Fruit fly (Drosophila melanogaster): Measurements from ENCODE around the gene Gr64c.

Gr64c gene

dm6 chr3L:4040247-4040925 is 12.0 kb downstream of the Gr64c start, which contains the start of the genes CG11593 and Rcd5 (continued):
- no peak for TF ChIP-seq Jarid2 (GFP tag; optimal IDR thresholded peaks at IDR 0.05)
- TF ChIP-seq tgo (GFP tag; IDR thresholded peaks at IDR 0.05): peak; percentile 84
- TF ChIP-seq D19A (tag; optimal IDR thresholded peaks at IDR 0.05): no peak
- TF ChIP-seq psq (GFP tag; optimal IDR thresholded peaks at IDR 0.05): peak; percentile 16
- TF ChIP-seq Doc3 (GFP tag; IDR thresholded peaks at IDR 0.05; ENCODE audit: partially characterized antibody): no peak
- TF ChIP-seq Fer1 (GFP tag; optimal IDR thresholded peaks at IDR 0.05): no peak
- TF ChIP-seq CG18619 (GFP tag; optimal IDR thresholded peaks at IDR 0.05): peak; percentile 64
- TF ChIP-seq CG17802 (tag; optimal IDR thresholded peaks at IDR 0.05): peak; percentile 37
- peak; percentile 77 for TF ChIP-seq CG7357 (GFP tag; IDR thresholded peaks at IDR 0.05)
- TF ChIP-seq ttk (GFP tag; IDR thresholded peaks at IDR 0.05): peak; percentile 80
- peak; percentile 85 for TF ChIP-seq Dbx (GFP tag; IDR thresholded peaks at IDR 0.05)
- TF ChIP-seq cas (GFP tag; IDR thresholded peaks at IDR 0.05): peak; percentile 45; the same call in 1 of the 2 replicates
- peak; percentile 53 for TF ChIP-seq Mad (GFP tag; optimal IDR thresholded peaks at IDR 0.05)
- TF ChIP-seq CG17186 (GFP tag; optimal IDR thresholded peaks at IDR 0.05): peak; percentile 69
- TF ChIP-seq run (tag; optimal IDR thresholded peaks at IDR 0.05): no peak
- TF ChIP-seq CG3281 (GFP tag; optimal IDR thresholded peaks at IDR 0.05): no peak
- peak; percentile 29 for TF ChIP-seq trh (GFP tag; optimal IDR thresholded peaks at IDR 0.05)
- no peak for TF ChIP-seq NfI (GFP tag; optimal IDR thresholded peaks at IDR 0.05)
- TF ChIP-seq Adf1 (GFP tag; IDR thresholded peaks at IDR 0.05): peak; percentile 49
- no peak for TF ChIP-seq Nf-YC (tag; optimal IDR thresholded peaks at IDR 0.05)
- peak; percentile 70 for TF ChIP-seq CG15514 (GFP tag; optimal IDR thresholded peaks at IDR 0.05)
- TF ChIP-seq slou (GFP tag; optimal IDR thresholded peaks at IDR 0.05): peak; percentile 32
- TF ChIP-seq crol (GFP tag; IDR thresholded peaks at IDR 0.05): peak; percentile 20; the same call in 1 of the 2 replicates
- TF ChIP-seq Myb (GFP tag; optimal IDR thresholded peaks at IDR 0.05): no peak
- TF ChIP-seq CG7839 (tag; optimal IDR thresholded peaks at IDR 0.05): no peak
- no peak for TF ChIP-seq sc (optimal IDR thresholded peaks at IDR 0.05)
- peak; percentile 31 for TF ChIP-seq sc (GFP tag; optimal IDR thresholded peaks at IDR 0.05)
- TF ChIP-seq peb (GFP tag; IDR thresholded peaks at IDR 0.05): no peak; the same call in 1 of the 2 replicates
- TF ChIP-seq CG13894 (tag; optimal IDR thresholded peaks at IDR 0.05): no peak
- no peak for TF ChIP-seq Dad (GFP tag; optimal IDR thresholded peaks at IDR 0.05)
- TF ChIP-seq NC2α (GFP tag; optimal IDR thresholded peaks at IDR 0.05): no peak
- TF ChIP-seq ken (GFP tag; IDR thresholded peaks at IDR 0.05): peak; percentile 86
- peak; percentile 62 for TF ChIP-seq Ssrp (tag; optimal IDR thresholded peaks at IDR 0.05)
- peak; percentile 56 for TF ChIP-seq Chrac-16 (GFP tag; optimal IDR thresholded peaks at IDR 0.05)
- peak; percentile 81 for TF ChIP-seq lmd (GFP tag; IDR thresholded peaks at IDR 0.05)
- TF ChIP-seq Hand (GFP tag; optimal IDR thresholded peaks at IDR 0.05): no peak
- no peak for TF ChIP-seq CG10147 (GFP tag; optimal IDR thresholded peaks at IDR 0.05)
- peak; percentile 48 for TF ChIP-seq CG17385 (GFP tag; optimal IDR thresholded peaks at IDR 0.05)
- TF ChIP-seq Vsx1 (GFP tag; optimal IDR thresholded peaks at IDR 0.05): no peak
- TF ChIP-seq gcm2 (GFP tag; optimal IDR thresholded peaks at IDR 0.05): no peak
- TF ChIP-seq fu2 (GFP tag; optimal IDR thresholded peaks at IDR 0.05): no peak
- no peak for TF ChIP-seq cad (GFP tag; optimal IDR thresholded peaks at IDR 0.05)
- TF ChIP-seq Awh (GFP tag; IDR thresholded peaks at IDR 0.05): no peak
- no peak for TF ChIP-seq nau (GFP tag; optimal IDR thresholded peaks at IDR 0.05)
- TF ChIP-seq yki (optimal IDR thresholded peaks at IDR 0.05): no peak
- TF ChIP-seq CG4360 (GFP tag; IDR thresholded peaks at IDR 0.05): peak; percentile 100
- peak; percentile 83 for TF ChIP-seq Hr3 (GFP tag; optimal IDR thresholded peaks at IDR 0.05)
- TF ChIP-seq dmrt11E (tag; optimal IDR thresholded peaks at IDR 0.05): peak; percentile 65
- TF ChIP-seq so (GFP tag; IDR thresholded peaks at IDR 0.05): no peak
- TF ChIP-seq Atf3 (GFP tag; optimal IDR thresholded peaks at IDR 0.05): no peak
- TF ChIP-seq MESR4 (GFP tag; optimal IDR thresholded peaks at IDR 0.05): peak; percentile 98

Measured in whole organism, embryonic.